Worm (Caenorhabditis elegans): ENCODE measurements around the gene Y10G11A.1.
A peak's percentile ranks its signal among the peaks of the same experiment; 100 is the strongest.

The Y10G11A.1 gene

DNA sequence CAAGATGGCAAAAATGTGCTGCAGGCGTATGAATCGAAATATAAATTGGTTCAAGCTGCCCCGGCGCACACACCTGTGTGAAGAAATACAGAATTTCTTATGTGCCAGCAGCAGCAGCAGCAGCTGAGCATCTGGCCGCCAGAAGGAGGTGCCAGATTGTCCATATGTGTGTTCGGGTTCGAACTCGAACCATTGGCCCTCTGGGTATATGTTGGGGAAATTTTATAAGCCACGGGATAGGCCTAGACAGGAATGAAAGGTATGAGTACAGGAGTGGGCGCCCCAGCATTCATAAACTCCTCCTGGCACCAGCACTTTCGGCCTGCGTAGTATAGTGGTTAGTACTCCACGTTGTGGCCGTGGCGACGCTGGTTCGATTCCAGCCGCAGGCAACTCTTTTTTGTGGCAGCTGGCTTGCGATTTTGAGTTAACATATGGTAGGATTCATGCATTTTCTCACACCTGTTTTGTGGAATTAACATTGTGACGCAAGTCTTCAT lies 36.3 kb upstream of the Y10G11A.1 start (continued):
- TF ChIP-seq nhr-20 (tag; optimal IDR thresholded peaks at IDR 0.05) (peak; percentile 28), nhr-71 (tag; optimal IDR thresholded peaks at IDR 0.05) (peak; percentile 51), nhr-19 (GFP tag; conservative IDR thresholded peaks at IDR 0.05) (peak; percentile 45), ceh-82 (tag; optimal IDR thresholded peaks at IDR 0.05) (peak in 2 of 3 experiments; percentile 19 to 43), nhr-11 (tag; optimal IDR thresholded peaks at IDR 0.05) (no peak), C16A3.4 (tag; optimal IDR thresholded peaks at IDR 0.05) (peak; percentile 49), efl-1 (optimal IDR thresholded peaks at IDR 0.05) (peak; percentile 7 to 43), efl-1 (GFP tag; optimal IDR thresholded peaks at IDR 0.05 in 1 of 2) (peak; percentile 23 to 93)

DNA sequence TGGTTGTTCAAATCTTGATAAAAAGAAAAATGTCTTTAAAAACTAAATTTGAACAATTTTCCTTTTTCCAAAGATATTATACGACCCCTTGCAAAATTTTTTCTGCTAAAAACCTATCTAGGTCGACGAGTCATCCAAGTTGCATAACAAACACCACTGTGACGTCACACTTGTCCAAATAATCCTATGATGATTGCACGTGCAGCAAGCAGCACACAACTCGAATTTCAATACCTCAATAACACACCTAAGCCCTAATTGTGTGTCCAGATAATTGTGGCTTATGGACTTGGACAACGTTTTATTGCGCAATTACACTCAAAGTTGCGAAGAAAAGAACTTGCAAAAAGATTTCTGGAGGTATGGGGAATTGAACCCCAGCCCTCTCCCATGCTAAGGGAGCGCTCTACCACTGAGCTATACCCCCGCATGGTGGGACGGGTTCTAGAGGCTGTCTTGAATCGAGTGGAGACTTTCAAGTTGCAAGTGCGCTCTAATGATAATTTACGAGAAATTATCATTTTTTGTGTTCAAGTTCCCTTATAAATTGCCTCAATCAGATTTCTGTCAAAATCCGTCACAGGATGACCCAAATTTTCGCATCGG lies 35.5 kb upstream of the Y10G11A.1 start:
- TF ChIP-seq mab-9 (GFP tag; IDR thresholded peaks at IDR 0.05) (peak; percentile 59; the same call in 1 of the 2 replicates), Y116A8C.19 (tag; optimal IDR thresholded peaks at IDR 0.05; ENCODE audit: borderline replicate concordance) (no peak), snu-23 (GFP tag; optimal IDR thresholded peaks at IDR 0.05) (peak; percentile 77), efl-1 (optimal IDR thresholded peaks at IDR 0.05) (peak in 1 of 2 experiments; percentile 51), efl-1 (GFP tag; optimal IDR thresholded peaks at IDR 0.05 in 1 of 2) (peak; percentile 35 to 85), nhr-237 (tag; optimal IDR thresholded peaks at IDR 0.05) (no peak), elt-2 (tag; optimal IDR thresholded peaks at IDR 0.05) (no peak), tlp-1 (tag; optimal IDR thresholded peaks at IDR 0.05) (no peak), ztf-11 (tag; optimal IDR thresholded peaks at IDR 0.05) (no peak), ceh-82 (tag; optimal IDR thresholded peaks at IDR 0.05) (peak in 1 of 3 experiments; percentile 5), fos-1 (tag; optimal IDR thresholded peaks at IDR 0.05) (no peak), grh-1 (GFP tag; IDR thresholded peaks at IDR 0.05) (no peak), dsc-1 (tag; optimal IDR thresholded peaks at IDR 0.05) (peak; percentile 52), lsy-2 (tag; optimal IDR thresholded peaks at IDR 0.05) (peak; percentile 28 to 68), mef-2 (tag; optimal IDR thresholded peaks at IDR 0.05) (no peak), jun-1 (tag; optimal IDR thresholded peaks at IDR 0.05) (no peak), F16B12.6 (tag; optimal IDR thresholded peaks at IDR 0.05) (no peak), unc-86 (tag; optimal IDR thresholded peaks at IDR 0.05) (no peak), zip-4 (GFP tag; optimal IDR thresholded peaks at IDR 0.05) (no peak), mdl-1 (tag; optimal IDR thresholded peaks at IDR 0.05) (peak in 1 of 2 experiments; percentile 48), nhr-84 (tag; optimal IDR thresholded peaks at IDR 0.05) (no peak), nhr-12 (tag; optimal IDR thresholded peaks at IDR 0.05) (no peak), sox-4 (tag; optimal IDR thresholded peaks at IDR 0.05) (no peak), fkh-8 (tag; optimal IDR thresholded peaks at IDR 0.05) (peak; percentile 75), mep-1 (tag; optimal IDR thresholded peaks at IDR 0.05) (peak; percentile 60), tbx-2 (tag; optimal IDR thresholded peaks at IDR 0.05) (peak; percentile 45), unc-30 (tag; optimal IDR thresholded peaks at IDR 0.05) (no peak), aha-1 (tag; optimal IDR thresholded peaks at IDR 0.05) (no peak), nhr-11 (tag; optimal IDR thresholded peaks at IDR 0.05) (no peak), nhr-85 (tag) (peak; percentile 81), lin-35 (GFP tag; optimal IDR thresholded peaks at IDR 0.05) (peak; percentile 31 to 60), lir-3 (tag; optimal IDR thresholded peaks at IDR 0.05; ENCODE audit: poor library complexity) (peak; percentile 51), ces-1 (GFP tag; optimal IDR thresholded peaks at IDR 0.05) (no peak), nhr-19 (GFP tag; conservative IDR thresholded peaks at IDR 0.05) (peak; percentile 65), C04F5.9 (tag; optimal IDR thresholded peaks at IDR 0.05) (peak; percentile 19), irx-1 (tag; optimal IDR thresholded peaks at IDR 0.05) (no peak), snpc-4 (tag; optimal IDR thresholded peaks at IDR 0.05) (no peak), efl-3 (GFP tag; optimal IDR thresholded peaks at IDR 0.05) (no peak), egl-27 (tag; optimal IDR thresholded peaks at IDR 0.05) (no peak), egl-13 (tag; optimal IDR thresholded peaks at IDR 0.05) (peak; percentile 45), unc-62 (GFP tag; optimal IDR thresholded peaks at IDR 0.05) (no peak), lin-39 (tag; optimal IDR thresholded peaks at IDR 0.05) (no peak), lin-14 (GFP tag; optimal IDR thresholded peaks at IDR 0.05) (peak; percentile 66), zag-1 (tag; optimal IDR thresholded peaks at IDR 0.05) (no peak), blmp-1 (tag; optimal IDR thresholded peaks at IDR 0.05) (no peak), ets-5 (GFP tag; IDR thresholded peaks at IDR 0.05) (no peak), elt-3 (tag; optimal IDR thresholded peaks at IDR 0.05) (peak in 1 of 6 experiments; percentile 20)

Measured in whole organism, L1 larva.